3 fruit fly cellular contexts compared by ENCODE assay signal in the genomic region with DNA sequence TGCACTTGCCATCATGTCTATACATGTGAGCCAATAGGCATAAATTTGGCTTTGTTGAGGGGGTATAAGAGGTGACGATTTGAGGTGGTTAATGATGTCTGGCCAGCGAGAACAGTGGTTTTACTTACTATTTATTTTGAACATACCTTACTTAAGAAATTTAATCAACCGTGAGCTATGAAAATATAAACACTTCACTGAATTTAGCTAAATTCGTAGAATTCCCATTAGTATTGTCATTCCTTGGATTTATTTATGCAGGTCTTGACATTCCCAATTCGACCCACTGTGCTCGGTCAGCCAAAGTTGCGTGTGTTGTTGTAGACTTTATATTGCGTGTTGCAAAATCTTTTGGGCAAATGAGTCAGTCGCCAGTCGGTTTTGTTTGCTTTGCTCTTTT.
TF ChIP-seq lines count a peak whose summit lies in the region.

No protein-coding gene starts in this region.

TF ChIP-seq in whole organism, embryonic, 481 proteins besides CTCF, POLR2A, EP300 and RAD21 (continued from another document and continues in another):
- no peak for TF ChIP-seq CG6683 (GFP tag; optimal IDR thresholded peaks at IDR 0.05; lab: Kevin White, UChicago)
- 0 out of 2 replicates have a peak, but pooled peaks have one; percentile 11 for TF ChIP-seq wor (GFP tag; IDR thresholded peaks at IDR 0.05; lab: Robert Waterston, UW)
- no peak for TF ChIP-seq fd102C (GFP tag; optimal IDR thresholded peaks at IDR 0.05; lab: Kevin White, UChicago)
- no peak for TF ChIP-seq NC2α (GFP tag; optimal IDR thresholded peaks at IDR 0.05; lab: Kevin White, UChicago)
- TF ChIP-seq CG17612 (GFP tag; IDR thresholded peaks at IDR 0.05; lab: Robert Waterston, UW), result no peak
- TF ChIP-seq TFAM (GFP tag; optimal IDR thresholded peaks at IDR 0.05; lab: Kevin White, UChicago), result no peak
- no peak for TF ChIP-seq Optix (GFP tag; IDR thresholded peaks at IDR 0.05; lab: Robert Waterston, UW)
- TF ChIP-seq en (GFP tag; optimal IDR thresholded peaks at IDR 0.05; lab: Kevin White, UChicago), result no peak
- no peak for TF ChIP-seq CG1647 (GFP tag; optimal IDR thresholded peaks at IDR 0.05; lab: Kevin White, UChicago)
- peak; percentile 85 for TF ChIP-seq sens (GFP tag; lab: Kevin White, UChicago)
- peak; percentile 51; the same call in 1 of the 2 replicates for TF ChIP-seq Ptx1 (GFP tag; IDR thresholded peaks at IDR 0.05; lab: Robert Waterston, UW)
- no peak for TF ChIP-seq Nf-YC (tag; optimal IDR thresholded peaks at IDR 0.05; lab: Kevin White, UChicago)
- TF ChIP-seq pan (optimal IDR thresholded peaks at IDR 0.05; lab: Kevin White, UChicago), result no peak
- TF ChIP-seq pan (GFP tag; optimal IDR thresholded peaks at IDR 0.05 in 1 of 2, IDR thresholded peaks at IDR 0.05 in 1 of 2), result peak in 1 of 2 experiments; percentile 9
- TF ChIP-seq CG12659 (GFP tag; optimal IDR thresholded peaks at IDR 0.05; lab: Kevin White, UChicago), result no peak
- no peak for TF ChIP-seq CG13287 (GFP tag; IDR thresholded peaks at IDR 0.05; lab: Robert Waterston, UW; ENCODE audit: partially characterized antibody)
- no peak for TF ChIP-seq CG6689 (GFP tag; IDR thresholded peaks at IDR 0.05; lab: Robert Waterston, UW)
- TF ChIP-seq CG4617 (GFP tag; optimal IDR thresholded peaks at IDR 0.05; lab: Kevin White, UChicago; ENCODE audit: borderline replicate concordance), result no peak
- TF ChIP-seq CG3838 (GFP tag; optimal IDR thresholded peaks at IDR 0.05; lab: Kevin White, UChicago), result no peak
- no peak for TF ChIP-seq CG12236 (GFP tag; optimal IDR thresholded peaks at IDR 0.05; lab: Kevin White, UChicago)
- TF ChIP-seq CG7839 (tag; optimal IDR thresholded peaks at IDR 0.05; lab: Kevin White, UChicago), result no peak
- no peak for TF ChIP-seq CG10654 (GFP tag; optimal IDR thresholded peaks at IDR 0.05; lab: Kevin White, UChicago)
- no peak for TF ChIP-seq oc (tag; optimal IDR thresholded peaks at IDR 0.05; lab: Kevin White, UChicago)
- TF ChIP-seq CG31224 (GFP tag; IDR thresholded peaks at IDR 0.05; lab: Robert Waterston, UW), result no peak
- no peak for TF ChIP-seq CG8359 (GFP tag; optimal IDR thresholded peaks at IDR 0.05; lab: Kevin White, UChicago; ENCODE audit: borderline replicate concordance)
- TF ChIP-seq CG1603 (tag; optimal IDR thresholded peaks at IDR 0.05; lab: Kevin White, UChicago), result peak; percentile 39
- TF ChIP-seq wdn (GFP tag; IDR thresholded peaks at IDR 0.05; lab: Robert Waterston, UW), result no peak
- TF ChIP-seq ranshi (GFP tag; IDR thresholded peaks at IDR 0.05; lab: Robert Waterston, UW), result no peak
- no peak for TF ChIP-seq ham (GFP tag; IDR thresholded peaks at IDR 0.05; lab: Robert Waterston, UW)
- no peak for TF ChIP-seq stwl (tag; optimal IDR thresholded peaks at IDR 0.05; lab: Kevin White, UChicago)
- TF ChIP-seq eve (GFP tag; optimal IDR thresholded peaks at IDR 0.05; lab: Kevin White, UChicago), result no peak
- no peak for TF ChIP-seq sr (GFP tag; IDR thresholded peaks at IDR 0.05; lab: Robert Waterston, UW)
- no peak for TF ChIP-seq CG13123 (GFP tag; optimal IDR thresholded peaks at IDR 0.05; lab: Kevin White, UChicago)
- no peak for TF ChIP-seq salm (tag; optimal IDR thresholded peaks at IDR 0.05; lab: Kevin White, UChicago)
- TF ChIP-seq E2f1 (GFP tag; IDR thresholded peaks at IDR 0.05; lab: Robert Waterston, UW), result peak; percentile 55; the same call in 1 of the 2 replicates
- no peak for TF ChIP-seq CG2120 (GFP tag; optimal IDR thresholded peaks at IDR 0.05; lab: Kevin White, UChicago)
- no peak for TF ChIP-seq CG12155 (GFP tag; optimal IDR thresholded peaks at IDR 0.05; lab: Kevin White, UChicago)
- TF ChIP-seq Lim3 (GFP tag; IDR thresholded peaks at IDR 0.05; lab: Robert Waterston, UW), result no peak
- TF ChIP-seq seq (GFP tag; IDR thresholded peaks at IDR 0.05; lab: Robert Waterston, UW), result no peak
- peak; percentile 0 for TF ChIP-seq mam (GFP tag; optimal IDR thresholded peaks at IDR 0.05; lab: Kevin White, UChicago)
- peak in 1 of 2 experiments; percentile 5 for TF ChIP-seq chif (GFP tag; optimal IDR thresholded peaks at IDR 0.05; lab: Kevin White, UChicago)
- TF ChIP-seq odd (GFP tag; optimal IDR thresholded peaks at IDR 0.05; lab: Kevin White, UChicago), result no peak
- no peak for TF ChIP-seq CG9817 (tag; optimal IDR thresholded peaks at IDR 0.05; lab: Kevin White, UChicago)
- no peak for TF ChIP-seq gfzf (GFP tag; optimal IDR thresholded peaks at IDR 0.05; lab: Kevin White, UChicago)

TF ChIP-seq in whole organism, prepupa, 60 proteins besides CTCF, POLR2A, EP300 and RAD21 (continued from another document):
- peak; percentile 53 for TF ChIP-seq achi (GFP tag; optimal IDR thresholded peaks at IDR 0.05; lab: Kevin White, UChicago)
- peak in 1 of 2 experiments; percentile 79 for TF ChIP-seq ss (GFP tag; optimal IDR thresholded peaks at IDR 0.05; lab: Kevin White, UChicago)
- peak; percentile 68 for TF ChIP-seq net (GFP tag; optimal IDR thresholded peaks at IDR 0.05; lab: Kevin White, UChicago)
- peak; percentile 55; the same call in 2 of the 3 replicates for TF ChIP-seq CG8119 (GFP tag; IDR thresholded peaks at IDR 0.05; lab: Robert Waterston, UW)
- peak; percentile 46 for TF ChIP-seq CG6276 (GFP tag; optimal IDR thresholded peaks at IDR 0.05; lab: Kevin White, UChicago)
- TF ChIP-seq fd59A (GFP tag; optimal IDR thresholded peaks at IDR 0.05; lab: Kevin White, UChicago), result no peak
- no peak for TF ChIP-seq Hr38 (GFP tag; optimal IDR thresholded peaks at IDR 0.05; lab: Kevin White, UChicago)
- no peak for TF ChIP-seq fd85E (GFP tag; optimal IDR thresholded peaks at IDR 0.05; lab: Kevin White, UChicago)
- TF ChIP-seq salr (GFP tag; optimal IDR thresholded peaks at IDR 0.05; lab: Kevin White, UChicago), result peak in 1 of 2 experiments; percentile 1
- peak; percentile 84 for TF ChIP-seq eg (GFP tag; IDR thresholded peaks at IDR 0.05; lab: Robert Waterston, UW)
- no peak for TF ChIP-seq CG10669 (GFP tag; optimal IDR thresholded peaks at IDR 0.05; lab: Kevin White, UChicago)
- TF ChIP-seq CG3032 (tag; optimal IDR thresholded peaks at IDR 0.05; lab: Kevin White, UChicago), result no peak
- TF ChIP-seq svp (GFP tag; lab: Kevin White, UChicago), result peak; percentile 75
- TF ChIP-seq cyc (GFP tag; optimal IDR thresholded peaks at IDR 0.05; lab: Kevin White, UChicago), result peak; percentile 40
- no peak for TF ChIP-seq CG6854 (GFP tag; optimal IDR thresholded peaks at IDR 0.05; lab: Kevin White, UChicago)
- TF ChIP-seq fkh (GFP tag; optimal IDR thresholded peaks at IDR 0.05; lab: Kevin White, UChicago), result no peak
- TF ChIP-seq Eip75B (GFP tag; optimal IDR thresholded peaks at IDR 0.05; lab: Kevin White, UChicago), result peak; percentile 22
- TF ChIP-seq lz (GFP tag; optimal IDR thresholded peaks at IDR 0.05; lab: Kevin White, UChicago), result peak; percentile 41
- no peak for TF ChIP-seq Blimp-1 (GFP tag; optimal IDR thresholded peaks at IDR 0.05; lab: Kevin White, UChicago)
- no peak for TF ChIP-seq Eip93F (GFP tag; optimal IDR thresholded peaks at IDR 0.05; lab: Kevin White, UChicago)
- peak; percentile 29 for TF ChIP-seq dac (GFP tag; optimal IDR thresholded peaks at IDR 0.05; lab: Kevin White, UChicago)
- peak; percentile 49 for TF ChIP-seq acj6 (GFP tag; optimal IDR thresholded peaks at IDR 0.05; lab: Kevin White, UChicago)
- peak; percentile 56 for TF ChIP-seq esn (GFP tag; optimal IDR thresholded peaks at IDR 0.05; lab: Kevin White, UChicago)
- TF ChIP-seq CG8632 (GFP tag; optimal IDR thresholded peaks at IDR 0.05; lab: Kevin White, UChicago), result peak; percentile 24
- TF ChIP-seq CG1621 (tag; optimal IDR thresholded peaks at IDR 0.05; lab: Kevin White, UChicago), result no peak
- peak; percentile 64; the same call in 1 of the 2 replicates for TF ChIP-seq CG11294 (GFP tag; IDR thresholded peaks at IDR 0.05; lab: Robert Waterston, UW)
- no peak for TF ChIP-seq CG8319 (GFP tag; optimal IDR thresholded peaks at IDR 0.05; lab: Kevin White, UChicago)
- TF ChIP-seq OdsH (GFP tag; optimal IDR thresholded peaks at IDR 0.05; lab: Kevin White, UChicago), result peak; percentile 65
- no peak for TF ChIP-seq CG11762 (GFP tag; optimal IDR thresholded peaks at IDR 0.05; lab: Kevin White, UChicago; ENCODE audit: insufficient read depth)
- peak; percentile 50 for TF ChIP-seq Hr39 (GFP tag; optimal IDR thresholded peaks at IDR 0.05; lab: Kevin White, UChicago)
- peak; percentile 82 for TF ChIP-seq CG6163 (GFP tag; IDR thresholded peaks at IDR 0.05; lab: Robert Waterston, UW)
- TF ChIP-seq CG31627 (GFP tag; optimal IDR thresholded peaks at IDR 0.05; lab: Kevin White, UChicago), result peak; percentile 23
- TF ChIP-seq CG4318 (GFP tag; optimal IDR thresholded peaks at IDR 0.05; lab: Kevin White, UChicago), result peak; percentile 15
- TF ChIP-seq spab (GFP tag; optimal IDR thresholded peaks at IDR 0.05; lab: Kevin White, UChicago), result no peak
- peak; percentile 63 for TF ChIP-seq CG32006 (GFP tag; optimal IDR thresholded peaks at IDR 0.05; lab: Kevin White, UChicago)
- TF ChIP-seq Sox102F (GFP tag; optimal IDR thresholded peaks at IDR 0.05; lab: Kevin White, UChicago), result peak; percentile 45
- TF ChIP-seq CG6792 (GFP tag; optimal IDR thresholded peaks at IDR 0.05; lab: Kevin White, UChicago), result peak; percentile 4
- peak; percentile 40 for TF ChIP-seq CG3919 (GFP tag; optimal IDR thresholded peaks at IDR 0.05; lab: Kevin White, UChicago)

TF ChIP-seq in whole organism, wandering third instar larva, 38 proteins besides CTCF, POLR2A, EP300 and RAD21 (continued from another document):
- TF ChIP-seq usp (GFP tag; optimal IDR thresholded peaks at IDR 0.05; lab: Kevin White, UChicago), result no peak
- TF ChIP-seq h (GFP tag; optimal IDR thresholded peaks at IDR 0.05; lab: Kevin White, UChicago), result peak; percentile 57
- TF ChIP-seq dsf (GFP tag; optimal IDR thresholded peaks at IDR 0.05; lab: Kevin White, UChicago; ENCODE audit: borderline replicate concordance), result no peak
- no peak for TF ChIP-seq CG9705 (GFP tag; optimal IDR thresholded peaks at IDR 0.05; lab: Kevin White, UChicago)
- TF ChIP-seq Vsx2 (GFP tag; optimal IDR thresholded peaks at IDR 0.05; lab: Kevin White, UChicago; ENCODE audit: partially characterized antibody), result no peak
- no peak for TF ChIP-seq dl (GFP tag; optimal IDR thresholded peaks at IDR 0.05; lab: Kevin White, UChicago; ENCODE audit: insufficient read depth in 1 of 2, partially characterized antibody in 2 of 2)
- TF ChIP-seq pan (optimal IDR thresholded peaks at IDR 0.05; lab: Kevin White, UChicago), result no peak
- no peak for TF ChIP-seq Jra (GFP tag; optimal IDR thresholded peaks at IDR 0.05; lab: Kevin White, UChicago)
